Fruit fly (Drosophila melanogaster) whole organism, pupa: ENCODE data around the gene ghi.

ENCODE experiments used
- CG14655 ChIP-seq: fragments of 200-800 bp; sonication (Bioruptor generic); optimal IDR thresholded peaks from 3 replicates; lab custom pipeline; 2017; ENCODE audit warnings: mild to moderate bottlenecking, missing biosample characterization, missing genetic modification reagents, missing genetic modification characterization
- CG17806 ChIP-seq: fragments of 200-800 bp; sonication (Bioruptor generic); optimal IDR thresholded peaks from 2 replicates; lab custom pipeline; 2018; ENCODE audit warnings: missing biosample characterization, mild to moderate bottlenecking, missing genetic modification characterization, moderate library complexity
- D1 ChIP-seq: fragments of 200-800 bp; sonication (Bioruptor generic); optimal IDR thresholded peaks from 2 replicates; lab custom pipeline; 2018; ENCODE audit warnings: missing biosample characterization, mild to moderate bottlenecking, missing genetic modification characterization, moderate library complexity
- Pif1A ChIP-seq: fragments of 200-800 bp; sonication (Bioruptor generic); optimal IDR thresholded peaks from 3 replicates; lab custom pipeline; 2016; ENCODE audit warnings: missing biosample characterization, missing genetic modification characterization
- Pif1B ChIP-seq: fragments of 200-800 bp; sonication (Bioruptor generic); optimal IDR thresholded peaks from 3 replicates; lab custom pipeline; 2016; ENCODE audit warnings: missing biosample characterization, missing genetic modification characterization

dm6 chr3L:9502294-9502693, 50.6 kb downstream of the ghi start:
- TF ChIP-seq CG17806, result no peak
- no peak for TF ChIP-seq Pif1A (GFP tag; lab: Kevin White, UChicago)
- TF ChIP-seq D1, result no peak
- no peak for TF ChIP-seq Pif1B
- no peak for TF ChIP-seq CG14655 (GFP tag; lab: Kevin White, UChicago)
